Fruit fly (Drosophila melanogaster): ENCODE measurements around the gene Mob2.
A peak's percentile ranks its signal among the peaks of the same experiment; 100 is the strongest.

Gene Mob2

DNA sequence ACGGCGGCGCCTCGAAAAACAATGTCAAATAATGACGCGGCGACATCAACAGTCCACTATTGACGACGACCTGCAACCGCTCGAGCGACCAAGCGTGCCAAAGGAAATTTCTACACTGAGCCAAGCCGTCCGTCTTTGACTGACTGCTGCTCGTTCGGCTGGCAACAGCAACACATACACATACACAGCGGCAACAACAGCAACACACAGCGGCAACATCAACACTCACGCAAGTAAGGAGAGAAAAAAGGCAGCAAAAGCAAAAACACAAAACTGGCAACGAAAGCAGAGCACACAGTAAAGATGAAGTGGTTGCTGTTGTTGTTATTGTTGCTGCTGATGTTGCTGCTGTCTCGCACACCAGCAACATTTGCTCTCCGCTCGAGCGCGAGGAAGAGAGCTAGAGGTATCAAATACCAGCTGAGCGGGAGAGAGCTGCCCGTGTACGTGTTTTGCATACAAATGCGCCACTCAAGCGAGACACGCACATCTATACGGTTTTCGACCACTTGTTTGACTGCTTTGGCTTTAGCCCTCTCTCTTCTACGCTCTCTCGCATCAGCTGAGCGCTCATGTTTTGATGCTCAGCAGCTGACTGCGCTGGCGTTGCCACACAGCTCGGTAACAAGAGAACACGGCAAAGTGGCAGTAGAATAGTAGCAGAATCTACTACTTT, 8.9 kb downstream of the Mob2 start (continued):
- peak; percentile 1 for TF ChIP-seq wek (GFP tag; optimal IDR thresholded peaks at IDR 0.05)
- TF ChIP-seq Gug (GFP tag; IDR thresholded peaks at IDR 0.05): no peak
- no peak for TF ChIP-seq Fer3 (tag; optimal IDR thresholded peaks at IDR 0.05)
- TF ChIP-seq wor (GFP tag; IDR thresholded peaks at IDR 0.05): no peak
- no peak for TF ChIP-seq ATbp (GFP tag; optimal IDR thresholded peaks at IDR 0.05)
- peak; percentile 26 for TF ChIP-seq CG17385 (GFP tag; optimal IDR thresholded peaks at IDR 0.05)
- TF ChIP-seq CG17802 (tag; optimal IDR thresholded peaks at IDR 0.05): no peak
- no peak for TF ChIP-seq cato (GFP tag; optimal IDR thresholded peaks at IDR 0.05; ENCODE audit: borderline replicate concordance)
- no peak for TF ChIP-seq CG33557 (GFP tag; optimal IDR thresholded peaks at IDR 0.05)
- TF ChIP-seq ci (GFP tag; IDR thresholded peaks at IDR 0.05): peak; percentile 74
- no peak for TF ChIP-seq lov (optimal IDR thresholded peaks at IDR 0.05)
- TF ChIP-seq lov (GFP tag; IDR thresholded peaks at IDR 0.05): peak; percentile 68; the same call in 1 of the 3 replicates
- TF ChIP-seq Sin3A (optimal IDR thresholded peaks at IDR 0.05): no peak
- TF ChIP-seq CG16863 (GFP tag; optimal IDR thresholded peaks at IDR 0.05): no peak
- TF ChIP-seq tx (GFP tag; optimal IDR thresholded peaks at IDR 0.05): no peak
- TF ChIP-seq CG42726 (GFP tag; IDR thresholded peaks at IDR 0.05; ENCODE audit: partially characterized antibody): peak; percentile 58; the same call in 1 of the 2 replicates
- TF ChIP-seq zen (tag; optimal IDR thresholded peaks at IDR 0.05): no peak
- TF ChIP-seq CG13287 (GFP tag; IDR thresholded peaks at IDR 0.05; ENCODE audit: partially characterized antibody): peak; percentile 80
- TF ChIP-seq chinmo (GFP tag; IDR thresholded peaks at IDR 0.05; ENCODE audit: partially characterized antibody): peak; percentile 98
- no peak for TF ChIP-seq peb (GFP tag; IDR thresholded peaks at IDR 0.05)
- no peak for TF ChIP-seq trh (GFP tag; optimal IDR thresholded peaks at IDR 0.05)
- peak; percentile 100 for TF ChIP-seq CG4424 (GFP tag; optimal IDR thresholded peaks at IDR 0.05)
- peak; percentile 40 for TF ChIP-seq CG13624 (GFP tag; optimal IDR thresholded peaks at IDR 0.05)
- TF ChIP-seq fu2 (GFP tag; optimal IDR thresholded peaks at IDR 0.05): no peak
- no peak for TF ChIP-seq sim (GFP tag; IDR thresholded peaks at IDR 0.05)
- TF ChIP-seq NC2α (GFP tag; optimal IDR thresholded peaks at IDR 0.05): no peak
- no peak for TF ChIP-seq Side (GFP tag; optimal IDR thresholded peaks at IDR 0.05)
- TF ChIP-seq Gsc (GFP tag; IDR thresholded peaks at IDR 0.05): no peak
- TF ChIP-seq CG7271 (tag; optimal IDR thresholded peaks at IDR 0.05): no peak
- TF ChIP-seq CG4404 (GFP tag; IDR thresholded peaks at IDR 0.05): no peak
- no peak for TF ChIP-seq usp (GFP tag; optimal IDR thresholded peaks at IDR 0.05)
- no peak for TF ChIP-seq bcd (GFP tag; optimal IDR thresholded peaks at IDR 0.05)
- TF ChIP-seq CG8359 (GFP tag; optimal IDR thresholded peaks at IDR 0.05; ENCODE audit: borderline replicate concordance): no peak
- peak; percentile 58 for TF ChIP-seq Nf-YC (tag; optimal IDR thresholded peaks at IDR 0.05)
- no peak for TF ChIP-seq h (optimal IDR thresholded peaks at IDR 0.05)
- peak; percentile 8 for TF ChIP-seq CHES-1-like (GFP tag; optimal IDR thresholded peaks at IDR 0.05)
- TF ChIP-seq sens (GFP tag): peak; percentile 76
- TF ChIP-seq gt (GFP tag; IDR thresholded peaks at IDR 0.05): no peak
- no peak for TF ChIP-seq dan (GFP tag; IDR thresholded peaks at IDR 0.05)
- TF ChIP-seq Dfd (GFP tag; optimal IDR thresholded peaks at IDR 0.05): no peak
- no peak for TF ChIP-seq Hr3 (GFP tag; optimal IDR thresholded peaks at IDR 0.05)
- no peak for TF ChIP-seq pum (GFP tag; optimal IDR thresholded peaks at IDR 0.05)
- peak; percentile 97 for TF ChIP-seq scrt (GFP tag; optimal IDR thresholded peaks at IDR 0.05)
- TF ChIP-seq YL-1 (GFP tag; optimal IDR thresholded peaks at IDR 0.05): peak; percentile 21
- peak; percentile 26 for TF ChIP-seq gcm2 (GFP tag; optimal IDR thresholded peaks at IDR 0.05)
- TF ChIP-seq ssp (GFP tag; IDR thresholded peaks at IDR 0.05): no peak
- no peak for TF ChIP-seq Bdp1 (GFP tag; optimal IDR thresholded peaks at IDR 0.05)
- TF ChIP-seq CG13123 (GFP tag; optimal IDR thresholded peaks at IDR 0.05): no peak
- TF ChIP-seq CG31388 (GFP tag; optimal IDR thresholded peaks at IDR 0.05): no peak
- TF ChIP-seq CG6765 (GFP tag; optimal IDR thresholded peaks at IDR 0.05): peak; percentile 48
- no peak for TF ChIP-seq hkb (optimal IDR thresholded peaks at IDR 0.05)
- no peak; the same call in 1 of the 2 replicates for TF ChIP-seq hkb (GFP tag; IDR thresholded peaks at IDR 0.05)
- TF ChIP-seq ap (GFP tag; IDR thresholded peaks at IDR 0.05): no peak

Data from whole organism, embryonic.